Worm (Caenorhabditis elegans): Measurements from ENCODE around the gene metl-5.

DNA sequence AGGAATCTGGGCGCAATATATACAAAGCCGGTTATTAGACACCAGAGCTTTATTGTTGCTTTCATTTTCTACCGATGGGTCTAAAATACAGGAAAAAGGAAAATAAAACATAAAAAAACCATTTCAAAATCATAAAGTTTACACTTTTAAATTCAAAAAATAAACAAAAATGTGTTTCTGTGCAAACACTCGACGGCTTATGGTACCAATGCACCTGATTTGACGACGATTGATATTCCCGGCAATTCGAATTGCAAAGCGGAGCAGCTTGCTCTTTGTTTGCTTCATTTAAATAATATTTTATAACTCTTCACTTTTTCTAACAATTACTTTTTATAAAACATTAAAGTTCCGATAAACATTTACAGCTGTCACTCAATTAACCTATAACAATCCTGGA is 47.3 kb downstream of the metl-5 start, which contains the start of gene F26A1.1:
- TF ChIP-seq dpl-1 (GFP tag; optimal IDR thresholded peaks at IDR 0.05) (peak; percentile 14), ztf-26 (tag; optimal IDR thresholded peaks at IDR 0.05) (no peak), nhr-27 (tag; optimal IDR thresholded peaks at IDR 0.05) (no peak), nhr-90 (tag; optimal IDR thresholded peaks at IDR 0.05) (no peak), unc-62 (GFP tag; optimal IDR thresholded peaks at IDR 0.05) (no peak), efl-1 (GFP tag; optimal IDR thresholded peaks at IDR 0.05) (peak; percentile 4), aptf-3 (GFP tag; IDR thresholded peaks at IDR 0.05) (no peak), sptf-2 (GFP tag; optimal IDR thresholded peaks at IDR 0.05) (no peak), sea-2 (GFP tag; IDR thresholded peaks at IDR 0.05) (no peak), K12H6.12 (tag; optimal IDR thresholded peaks at IDR 0.05) (no peak), ama-1 (optimal IDR thresholded peaks at IDR 0.05) (no peak), ama-1 (GFP tag; optimal IDR thresholded peaks at IDR 0.05) (no peak), B0336.3 (GFP tag; IDR thresholded peaks at IDR 0.05) (no peak), zfh-2 (GFP tag; conservative IDR thresholded peaks at IDR 0.05) (no peak)
